Worm (Caenorhabditis elegans) whole organism, young adult: ENCODE data around the gene nhr-84.
A peak's percentile ranks its signal among the peaks of the same experiment; 100 is the strongest.

Experiments
- B0336.3 ChIP-seq: fragments of 200-800 bp; sonication (Bioruptor generic); IDR thresholded peaks from 2 replicates; pipeline ENCODE4 v1.3.6; 2022; ENCODE audit warnings: missing genetic modification characterization, missing compliant biosample characterization
- D2030.7 ChIP-seq: fragments of 200-800 bp; sonication (Bioruptor generic); IDR thresholded peaks from 2 replicates; pipeline ENCODE4 v1.3.6; 2022; ENCODE audit warnings: missing genetic modification reagents, missing genetic modification characterization, missing compliant biosample characterization
- F10E7.11 ChIP-seq: sonication (generic microtip); optimal IDR thresholded peaks from 2 replicates; lab custom pipeline; 2017; ENCODE audit warnings: mild to moderate bottlenecking, missing genetic modification characterization, moderate library complexity, missing compliant biosample characterization
- F37B4.10 ChIP-seq: fragments of 200-800 bp; sonication (Bioruptor generic); IDR thresholded peaks from 2 replicates; pipeline ENCODE4 v1.3.6; 2022; ENCODE audit warnings: missing genetic modification characterization, missing compliant biosample characterization
- K12H6.12 ChIP-seq: fragments of 200-800 bp; sonication (Bioruptor generic); optimal IDR thresholded peaks from 2 replicates; lab custom pipeline; 2018; ENCODE audit warnings: mild to moderate bottlenecking, missing genetic modification characterization, missing compliant biosample characterization
- Y79H2A.3 ChIP-seq: fragments of 200-800 bp; sonication (Bioruptor generic); conservative IDR thresholded peaks from 2 replicates; pipeline ENCODE4 v1.3.6; 2022; ENCODE audit warnings: missing genetic modification reagents, missing genetic modification characterization, missing compliant biosample characterization
- ZK185.1 ChIP-seq: sonication (generic microtip); optimal IDR thresholded peaks from 2 replicates; lab custom pipeline; 2016; ENCODE audit warnings: mild to moderate bottlenecking, missing genetic modification characterization, missing compliant biosample characterization; ENCODE audit not compliant: poor library complexity, severe bottlenecking
- ama-1 ChIP-seq, 3 experiments: fragments of 150-350 bp in 1 of 3; sonication (generic microtip) in 2 of 3; optimal IDR thresholded peaks; 2 replicates each; lab custom pipeline; 2014 to 2018; ENCODE audit warnings: missing biosample characterization in 2 of 3, missing genetic modification characterization in 2 of 3, missing genetic modification reagents in 2 of 3
- atf-7 ChIP-seq: sonication (generic microtip); optimal IDR thresholded peaks from 2 replicates; lab custom pipeline; 2017; ENCODE audit warnings: mild to moderate bottlenecking, missing genetic modification characterization, missing compliant biosample characterization
- attf-5 ChIP-seq: fragments of 200-800 bp; sonication (Bioruptor generic); optimal IDR thresholded peaks from 2 replicates; lab custom pipeline; 2018; ENCODE audit warnings: mild to moderate bottlenecking, missing genetic modification characterization, missing compliant biosample characterization
- cebp-1 ChIP-seq, 2 experiments: fragments of 200-800 bp in 1 of 2; sonication (Bioruptor generic) in 1 of 2; sonication (generic microtip) in 1 of 2; IDR thresholded peaks in 1 of 2; optimal IDR thresholded peaks in 1 of 2; 2 replicates each; pipeline versions ENCODE4 v1.3.6 to Lab custom; 2017 to 2022; ENCODE audit warnings: missing compliant biosample characterization in 2 of 2, missing genetic modification characterization in 2 of 2, mild to moderate bottlenecking in 1 of 2, missing genetic modification reagents in 1 of 2, moderate library complexity in 1 of 2
- cebp-2 ChIP-seq: fragments of 200-800 bp; sonication (Bioruptor generic); IDR thresholded peaks from 2 replicates; pipeline ENCODE4 v1.3.6; 2022; ENCODE audit warnings: missing genetic modification characterization, missing compliant biosample characterization
- ceh-40 ChIP-seq: fragments of 200-800 bp; sonication (Bioruptor generic); IDR thresholded peaks from 2 replicates; pipeline ENCODE4 v1.3.6; 2022; ENCODE audit warnings: missing genetic modification characterization, missing compliant biosample characterization
- ceh-58 ChIP-seq: fragments of 200-800 bp; sonication (Bioruptor generic); IDR thresholded peaks from 2 replicates; pipeline ENCODE4 v1.3.6; 2022; ENCODE audit warnings: missing genetic modification characterization, missing compliant biosample characterization
- ceh-91 ChIP-seq: fragments of 200-800 bp; sonication (Bioruptor generic); IDR thresholded peaks from 2 replicates; pipeline ENCODE4 v1.3.6; 2022; ENCODE audit warnings: missing genetic modification reagents, missing genetic modification characterization, missing compliant biosample characterization
- chd-7 ChIP-seq: sonication (generic microtip); optimal IDR thresholded peaks from 2 replicates; lab custom pipeline; 2016; ENCODE audit warnings: mild to moderate bottlenecking, missing genetic modification characterization, moderate library complexity, missing compliant biosample characterization
- die-1 ChIP-seq: sonication (generic microtip); optimal IDR thresholded peaks from 2 replicates; lab custom pipeline; 2016; ENCODE audit warnings: missing genotype, mild to moderate bottlenecking, missing genetic modification characterization, missing compliant biosample characterization
- dox-1 ChIP-seq: fragments of 200-800 bp; sonication (Bioruptor generic); IDR thresholded peaks from 2 replicates; pipeline ENCODE4 v1.3.6; 2022; ENCODE audit warnings: missing genetic modification reagents, missing genetic modification characterization, missing compliant biosample characterization
- egl-18 ChIP-seq: fragments of 200-800 bp; sonication (Bioruptor generic); IDR thresholded peaks from 2 replicates; pipeline ENCODE4 v1.3.6; 2022; ENCODE audit warnings: missing genetic modification reagents, missing genetic modification characterization, missing compliant biosample characterization
- egrh-3 ChIP-seq: fragments of 200-800 bp; sonication (Bioruptor generic); IDR thresholded peaks from 2 replicates; pipeline ENCODE4 v1.3.6; 2022; ENCODE audit warnings: missing genetic modification reagents, missing genetic modification characterization, missing compliant biosample characterization
- hlh-12 ChIP-seq: sonication (generic microtip); optimal IDR thresholded peaks from 2 replicates; lab custom pipeline; 2016; ENCODE audit warnings: missing genetic modification characterization, missing compliant biosample characterization
- hlh-26 ChIP-seq: fragments of 200-800 bp; sonication (Bioruptor generic); conservative IDR thresholded peaks from 2 replicates; pipeline ENCODE4 v1.3.6; 2022; ENCODE audit warnings: missing genetic modification reagents, missing genetic modification characterization, missing compliant biosample characterization
- hmg-1.2 ChIP-seq: fragments of 200-800 bp; sonication (Bioruptor generic); IDR thresholded peaks from 2 replicates; pipeline ENCODE4 v1.3.6; 2022; ENCODE audit warnings: missing genetic modification reagents, missing genetic modification characterization, missing compliant biosample characterization
- lin-26 ChIP-seq: fragments of 200-800 bp; sonication (Bioruptor generic); IDR thresholded peaks from 2 replicates; pipeline ENCODE4 v1.3.6; 2022; ENCODE audit warnings: missing genetic modification reagents, missing genetic modification characterization, missing compliant biosample characterization
- lin-35 ChIP-seq, 3 experiments: fragments of 150-350 bp in 2 of 3; sonication (generic microtip) in 1 of 3; optimal IDR thresholded peaks; 2 replicates each; lab custom pipeline; 2014 to 2018; ENCODE audit warnings: missing biosample characterization in 3 of 3, missing genetic modification characterization in 3 of 3, missing genetic modification reagents in 3 of 3
- lin-54 ChIP-seq: fragments of 200-800 bp; sonication (Bioruptor generic); optimal IDR thresholded peaks from 2 replicates; lab custom pipeline; 2018; ENCODE audit warnings: mild to moderate bottlenecking, missing genetic modification characterization, missing compliant biosample characterization
- lsy-27 ChIP-seq: sonication (generic microtip); optimal IDR thresholded peaks from 2 replicates; lab custom pipeline; 2017; ENCODE audit warnings: missing genetic modification characterization, mild to moderate bottlenecking, missing compliant biosample characterization, antibody characterized with exemption, missing genotype, borderline replicate concordance; ENCODE audit not compliant: insufficient read depth
- madf-6 ChIP-seq: fragments of 200-800 bp; sonication (Bioruptor generic); IDR thresholded peaks from 2 replicates; pipeline ENCODE4 v1.3.6; 2022; ENCODE audit warnings: missing genetic modification reagents, missing genetic modification characterization, missing compliant biosample characterization
- madf-8 ChIP-seq: fragments of 200-800 bp; sonication (Bioruptor generic); conservative IDR thresholded peaks from 2 replicates; pipeline ENCODE4 v1.3.6; 2022; ENCODE audit warnings: missing genetic modification reagents, missing genetic modification characterization, missing compliant biosample characterization
- nfyb-1 ChIP-seq: fragments of 200-800 bp; sonication (Bioruptor generic); IDR thresholded peaks from 2 replicates; pipeline ENCODE4 v1.3.6; 2022; ENCODE audit warnings: missing genetic modification reagents, missing genetic modification characterization, missing compliant biosample characterization
- nhr-120 ChIP-seq: fragments of 200-800 bp; sonication (Bioruptor generic); IDR thresholded peaks from 2 replicates; pipeline ENCODE4 v1.3.6; 2022; ENCODE audit warnings: missing genetic modification characterization, missing compliant biosample characterization
- nhr-80 ChIP-seq: sonication (generic microtip); optimal IDR thresholded peaks from 2 replicates; lab custom pipeline; 2016; ENCODE audit warnings: missing genetic modification characterization, missing compliant biosample characterization
- pha-4 ChIP-seq: fragments of 150-350 bp; sonication (generic microtip); optimal IDR thresholded peaks from 2 replicates; lab custom pipeline; 2014; ENCODE audit warnings: missing biosample characterization, missing genetic modification reagents, missing genetic modification characterization
- rec-8 ChIP-seq, 2 experiments: sonication (generic microtip); optimal IDR thresholded peaks; 2 replicates each; lab custom pipeline; 2016; ENCODE audit warnings: mild to moderate bottlenecking in 2 of 2, missing genetic modification characterization in 2 of 2, missing genetic modification reagents in 2 of 2, missing genotype in 2 of 2, missing biosample characterization in 1 of 2, missing compliant biosample characterization in 1 of 2, moderate library complexity in 1 of 2
- sdz-38 ChIP-seq: sonication (generic microtip); optimal IDR thresholded peaks from 2 replicates; lab custom pipeline; 2016; ENCODE audit warnings: missing genotype, missing genetic modification characterization, missing compliant biosample characterization
- snpc-4 ChIP-seq, 5 experiments: fragments of 150-350 bp in 1 of 5; sonication (generic microtip) in 4 of 5; optimal IDR thresholded peaks; 2 replicates each; lab custom pipeline; 2014 to 2018; ENCODE audit warnings: missing genetic modification characterization in 5 of 5, missing biosample characterization in 3 of 5, antibody characterized with exemption in 2 of 5, mild to moderate bottlenecking in 2 of 5, missing compliant biosample characterization in 2 of 5, missing genotype in 2 of 5, moderate library complexity in 2 of 5, missing genetic modification reagents in 1 of 5
- unc-130 ChIP-seq: sonication (generic microtip); optimal IDR thresholded peaks from 2 replicates; lab custom pipeline; 2016; ENCODE audit warnings: missing genetic modification reagents, missing genetic modification characterization, missing compliant biosample characterization
- zim-3 ChIP-seq: sonication (generic microtip); optimal IDR thresholded peaks from 2 replicates; lab custom pipeline; 2017; ENCODE audit warnings: mild to moderate bottlenecking, missing genetic modification characterization, moderate library complexity, missing compliant biosample characterization

The nhr-84 gene

ce11 chrV:15880705-15881104 is 1.3 kb upstream of the nhr-84 start:
- TF ChIP-seq hlh-26 (GFP tag; lab: Robert Waterston, UW) (no peak), sdz-38 (tag; lab: Kevin White, UChicago) (no peak), snpc-4 (GFP tag; optimal IDR thresholded peaks at IDR 0.05; lab: Kevin White, UChicago) (no peak), snpc-4 (tag; optimal IDR thresholded peaks at IDR 0.05; lab: Kevin White, UChicago) (peak in 1 of 4 experiments; percentile 11), hlh-12 (tag; lab: Kevin White, UChicago) (no peak), D2030.7 (GFP tag; lab: Robert Waterston, UW) (no peak), madf-6 (GFP tag; lab: Robert Waterston, UW) (no peak), cebp-1 (GFP tag; IDR thresholded peaks at IDR 0.05; lab: Robert Waterston, UW) (peak; percentile 91), cebp-1 (tag; optimal IDR thresholded peaks at IDR 0.05; lab: Kevin White, UChicago) (peak; percentile 94), atf-7 (peak; percentile 73), die-1 (tag; lab: Kevin White, UChicago) (no peak), cebp-2 (GFP tag; lab: Robert Waterston, UW) (no peak), lin-26 (GFP tag; lab: Robert Waterston, UW) (no peak), ceh-40 (GFP tag; lab: Robert Waterston, UW) (no peak), B0336.3 (0 out of 2 replicates have a peak, but pooled peaks have one; percentile 35), pha-4 (tag; lab: Kevin White, UChicago) (peak; percentile 52), zim-3 (no peak), lin-35 (GFP tag; optimal IDR thresholded peaks at IDR 0.05; lab: Kevin White, UChicago) (no peak), chd-7 (tag; lab: Kevin White, UChicago) (no peak), nhr-120 (GFP tag; lab: Robert Waterston, UW) (no peak), rec-8 (tag; optimal IDR thresholded peaks at IDR 0.05; lab: Kevin White, UChicago) (no peak), nfyb-1 (GFP tag; lab: Robert Waterston, UW) (peak; percentile 60; the same call in 1 of the 2 replicates), attf-5 (GFP tag; lab: Kevin White, UChicago) (peak; percentile 77), lin-54 (GFP tag; lab: Kevin White, UChicago) (no peak), dox-1 (GFP tag; lab: Robert Waterston, UW) (0 out of 2 replicates have a peak, but pooled peaks have one; percentile 23), Y79H2A.3 (GFP tag; lab: Robert Waterston, UW) (no peak), K12H6.12 (tag; lab: Kevin White, UChicago) (no peak), lsy-27 (tag; lab: Kevin White, UChicago) (no peak), ceh-58 (GFP tag; lab: Robert Waterston, UW) (no peak), ZK185.1 (tag; lab: Kevin White, UChicago) (no peak), unc-130 (GFP tag; lab: Kevin White, UChicago) (no peak), F37B4.10 (GFP tag; lab: Robert Waterston, UW) (no peak), madf-8 (GFP tag; lab: Robert Waterston, UW) (no peak), ceh-91 (GFP tag; lab: Robert Waterston, UW) (no peak), F10E7.11 (tag; lab: Kevin White, UChicago) (no peak), hmg-1.2 (peak; percentile 62; the same call in 1 of the 2 replicates), ama-1 (optimal IDR thresholded peaks at IDR 0.05; lab: Kevin White, UChicago) (no peak), ama-1 (GFP tag; optimal IDR thresholded peaks at IDR 0.05; lab: Kevin White, UChicago) (no peak), egl-18 (GFP tag; lab: Robert Waterston, UW) (no peak), egrh-3 (GFP tag; lab: Robert Waterston, UW) (no peak), nhr-80 (tag; lab: Kevin White, UChicago) (peak; percentile 70)
